Worm (Caenorhabditis elegans) whole organism, young adult: ENCODE measurements around the gene R144.13.

Experiments used
- B0019.2 ChIP-seq: fragments of 200-800 bp; sonication (Bioruptor generic); conservative IDR thresholded peaks from 2 replicates; pipeline ENCODE4 v1.3.6; 2022; ENCODE audit warnings: missing genetic modification reagents, missing genetic modification characterization, missing compliant biosample characterization
- B0336.3 ChIP-seq: fragments of 200-800 bp; sonication (Bioruptor generic); IDR thresholded peaks from 2 replicates; pipeline ENCODE4 v1.3.6; 2022; ENCODE audit warnings: missing genetic modification characterization, missing compliant biosample characterization
- F37B4.10 ChIP-seq: fragments of 200-800 bp; sonication (Bioruptor generic); IDR thresholded peaks from 2 replicates; pipeline ENCODE4 v1.3.6; 2022; ENCODE audit warnings: missing genetic modification characterization, missing compliant biosample characterization
- F55B11.4 ChIP-seq: sonication (generic microtip); optimal IDR thresholded peaks from 2 replicates; lab custom pipeline; 2016; ENCODE audit warnings: missing compliant biosample characterization, missing genetic modification characterization, borderline replicate concordance; ENCODE audit not compliant: insufficient read depth
- aptf-3 ChIP-seq: fragments of 200-800 bp; sonication (Bioruptor generic); IDR thresholded peaks from 2 replicates; pipeline ENCODE4 v1.3.6; 2022; ENCODE audit warnings: missing genetic modification characterization, missing compliant biosample characterization
- ceh-100 ChIP-seq: fragments of 200-800 bp; sonication (Bioruptor generic); IDR thresholded peaks from 2 replicates; pipeline ENCODE4 v1.3.6; 2022; ENCODE audit warnings: missing genetic modification reagents, missing genetic modification characterization, missing compliant biosample characterization
- ceh-58 ChIP-seq: fragments of 200-800 bp; sonication (Bioruptor generic); IDR thresholded peaks from 2 replicates; pipeline ENCODE4 v1.3.6; 2022; ENCODE audit warnings: missing genetic modification characterization, missing compliant biosample characterization
- efl-1 ChIP-seq: fragments of 150-350 bp; optimal IDR thresholded peaks from 2 replicates; lab custom pipeline; 2014; ENCODE audit warnings: missing biosample characterization, missing genetic modification reagents, missing genetic modification characterization
- egl-44 ChIP-seq: fragments of 200-800 bp; sonication (Bioruptor generic); IDR thresholded peaks from 2 replicates; pipeline ENCODE4 v1.3.6; 2022; ENCODE audit warnings: missing genetic modification reagents, missing genetic modification characterization, missing compliant biosample characterization
- nfya-1 ChIP-seq: sonication (generic microtip); optimal IDR thresholded peaks from 2 replicates; lab custom pipeline; 2017; ENCODE audit warnings: antibody characterized with exemption, missing compliant biosample characterization, missing genetic modification characterization, borderline replicate concordance; ENCODE audit not compliant: insufficient read depth
- snpc-4 ChIP-seq, 5 experiments: fragments of 150-350 bp in 1 of 5; sonication (generic microtip) in 4 of 5; optimal IDR thresholded peaks; 2 replicates each; lab custom pipeline; 2014 to 2018; ENCODE audit warnings: missing genetic modification characterization in 5 of 5, missing biosample characterization in 3 of 5, antibody characterized with exemption in 2 of 5, mild to moderate bottlenecking in 2 of 5, missing compliant biosample characterization in 2 of 5, missing genotype in 2 of 5, moderate library complexity in 2 of 5, missing genetic modification reagents in 1 of 5
- unc-62 ChIP-seq: fragments of 150-350 bp; optimal IDR thresholded peaks from 2 replicates; lab custom pipeline; 2014; ENCODE audit warnings: missing biosample characterization, missing genetic modification reagents, missing genetic modification characterization
- ztf-18 ChIP-seq: sonication (generic microtip); optimal IDR thresholded peaks from 2 replicates; lab custom pipeline; 2016; ENCODE audit warnings: missing genotype, mild to moderate bottlenecking, missing genetic modification characterization, missing compliant biosample characterization

- TF ChIP-seq B0336.3 (GFP tag; lab: Robert Waterston, UW) (no peak), unc-62 (GFP tag; lab: Kevin White, UChicago) (no peak), efl-1 (GFP tag; lab: Kevin White, UChicago) (no peak), F55B11.4 (tag; lab: Kevin White, UChicago) (no peak), B0019.2 (GFP tag; lab: Robert Waterston, UW) (no peak), egl-44 (GFP tag; lab: Robert Waterston, UW) (no peak), nfya-1 (tag; lab: Kevin White, UChicago) (no peak), ztf-18 (no peak), snpc-4 (GFP tag; optimal IDR thresholded peaks at IDR 0.05; lab: Kevin White, UChicago) (no peak), snpc-4 (tag; optimal IDR thresholded peaks at IDR 0.05; lab: Kevin White, UChicago) (no peak), ceh-100 (GFP tag; lab: Robert Waterston, UW) (no peak), F37B4.10 (no peak), ceh-58 (GFP tag; lab: Robert Waterston, UW) (no peak), aptf-3 (GFP tag; lab: Robert Waterston, UW) (no peak)
Measured at ce11 chrIII:5017550-5017949, 5.5 kb upstream of the R144.13 start, which contains the start of gene larp-1.
